Fruit fly (Drosophila melanogaster): ENCODE measurements around the gene CG43155.

CG43155 gene

DNA sequence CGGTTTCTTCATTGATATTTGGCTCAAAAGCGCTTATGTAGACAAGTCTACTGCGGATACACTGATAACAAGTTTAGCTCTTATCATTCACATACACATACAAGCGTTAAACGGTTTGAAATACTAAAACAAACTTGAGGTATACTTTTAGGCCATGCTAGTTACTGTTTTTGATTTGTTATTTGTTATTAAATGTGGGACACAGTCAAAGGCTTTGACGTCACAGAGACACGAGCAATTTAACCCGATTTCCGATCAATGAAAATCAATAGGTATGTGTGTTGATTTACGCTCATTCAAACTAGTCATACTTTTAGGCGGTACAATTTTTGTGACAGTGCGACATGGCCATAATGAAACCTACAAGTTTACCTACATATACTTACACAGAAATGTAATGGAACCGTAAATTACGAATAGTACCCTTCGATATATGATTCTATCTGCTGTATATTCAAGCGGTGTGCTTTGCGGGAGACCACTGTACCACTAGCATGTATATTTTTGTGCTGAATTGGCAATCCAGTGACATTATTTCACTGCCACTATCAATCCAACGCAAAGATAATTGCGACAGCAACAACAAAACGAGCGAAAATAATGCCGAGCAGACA lies 12.7 kb upstream of the CG43155 start (continued):
- TF ChIP-seq CG2129 (GFP tag; IDR thresholded peaks at IDR 0.05; ENCODE audit: partially characterized antibody), result no peak
- TF ChIP-seq lilli (GFP tag; optimal IDR thresholded peaks at IDR 0.05), result peak; percentile 95
- peak; percentile 35 for TF ChIP-seq Bdp1 (GFP tag; optimal IDR thresholded peaks at IDR 0.05)
- TF ChIP-seq Bgb (GFP tag; IDR thresholded peaks at IDR 0.05; ENCODE audit: partially characterized antibody), result no peak
- TF ChIP-seq CG11504 (tag; optimal IDR thresholded peaks at IDR 0.05), result peak; percentile 70
- no peak for TF ChIP-seq HLH4C (GFP tag; IDR thresholded peaks at IDR 0.05; ENCODE audit: partially characterized antibody)
- peak; percentile 50 for TF ChIP-seq Camta (GFP tag; optimal IDR thresholded peaks at IDR 0.05)
- TF ChIP-seq CG10321 (GFP tag; IDR thresholded peaks at IDR 0.05), result 0 out of 2 replicates have a peak, but pooled peaks have one; percentile 27
- TF ChIP-seq gro (GFP tag; optimal IDR thresholded peaks at IDR 0.05), result peak; percentile 92
- no peak for TF ChIP-seq kah (GFP tag; optimal IDR thresholded peaks at IDR 0.05)
- TF ChIP-seq CG2712 (tag; optimal IDR thresholded peaks at IDR 0.05), result peak; percentile 34
- peak; percentile 41 for TF ChIP-seq zen (tag; optimal IDR thresholded peaks at IDR 0.05)
- TF ChIP-seq CG11695 (GFP tag; IDR thresholded peaks at IDR 0.05), result peak; percentile 73; the same call in 2 of the 3 replicates
- no peak for TF ChIP-seq CG17912 (GFP tag; optimal IDR thresholded peaks at IDR 0.05)
- peak; percentile 92 for TF ChIP-seq Deaf1 (tag; optimal IDR thresholded peaks at IDR 0.05)
- peak; percentile 53 for TF ChIP-seq Antp (GFP tag; optimal IDR thresholded peaks at IDR 0.05)
- peak; percentile 53; the same call in 1 of the 3 replicates for TF ChIP-seq H15 (GFP tag; IDR thresholded peaks at IDR 0.05)
- TF ChIP-seq CG12744 (GFP tag; optimal IDR thresholded peaks at IDR 0.05), result peak; percentile 57
- no peak for TF ChIP-seq CG12236 (GFP tag; optimal IDR thresholded peaks at IDR 0.05)
- peak; percentile 54 for TF ChIP-seq CG6683 (GFP tag; optimal IDR thresholded peaks at IDR 0.05)

DNA sequence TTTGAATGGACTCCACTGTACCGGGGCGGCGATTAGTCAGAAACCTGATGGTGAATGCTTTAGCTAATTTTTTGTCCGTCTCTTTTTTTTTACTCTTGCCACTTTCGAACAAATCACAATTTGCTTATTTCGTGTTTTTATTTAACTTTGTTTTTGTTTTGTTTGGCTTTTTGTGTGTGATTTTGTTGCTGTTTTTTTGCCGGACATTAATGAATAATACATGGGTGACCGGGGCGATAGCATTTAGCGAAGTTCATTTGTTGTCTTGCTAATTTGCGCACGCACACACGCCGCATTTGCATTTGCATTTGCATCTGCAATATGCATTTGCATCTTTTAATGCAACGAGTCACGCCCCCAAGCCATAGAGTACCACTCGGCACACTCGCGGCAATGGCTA lies 10.9 kb upstream of the CG43155 start:
- peak; percentile 19 for TF ChIP-seq sens (GFP tag)
- peak; percentile 55; the same call in 1 of the 2 replicates for TF ChIP-seq vvl (GFP tag; IDR thresholded peaks at IDR 0.05)
- no peak for TF ChIP-seq dmrt99B (tag; optimal IDR thresholded peaks at IDR 0.05)
- TF ChIP-seq kah (GFP tag; optimal IDR thresholded peaks at IDR 0.05), result no peak
- no peak for TF ChIP-seq sim (GFP tag; IDR thresholded peaks at IDR 0.05)
- no peak for TF ChIP-seq maf-S (GFP tag; optimal IDR thresholded peaks at IDR 0.05)
- no peak for TF ChIP-seq CG8281 (tag; optimal IDR thresholded peaks at IDR 0.05)
- no peak for TF ChIP-seq CG10565 (GFP tag; optimal IDR thresholded peaks at IDR 0.05)
- no peak for TF ChIP-seq pum (GFP tag; optimal IDR thresholded peaks at IDR 0.05)
- TF ChIP-seq D (optimal IDR thresholded peaks at IDR 0.05), result no peak
- TF ChIP-seq D (GFP tag; optimal IDR thresholded peaks at IDR 0.05), result no peak
- TF ChIP-seq Ets65A (GFP tag), result peak; percentile 60

DNA sequence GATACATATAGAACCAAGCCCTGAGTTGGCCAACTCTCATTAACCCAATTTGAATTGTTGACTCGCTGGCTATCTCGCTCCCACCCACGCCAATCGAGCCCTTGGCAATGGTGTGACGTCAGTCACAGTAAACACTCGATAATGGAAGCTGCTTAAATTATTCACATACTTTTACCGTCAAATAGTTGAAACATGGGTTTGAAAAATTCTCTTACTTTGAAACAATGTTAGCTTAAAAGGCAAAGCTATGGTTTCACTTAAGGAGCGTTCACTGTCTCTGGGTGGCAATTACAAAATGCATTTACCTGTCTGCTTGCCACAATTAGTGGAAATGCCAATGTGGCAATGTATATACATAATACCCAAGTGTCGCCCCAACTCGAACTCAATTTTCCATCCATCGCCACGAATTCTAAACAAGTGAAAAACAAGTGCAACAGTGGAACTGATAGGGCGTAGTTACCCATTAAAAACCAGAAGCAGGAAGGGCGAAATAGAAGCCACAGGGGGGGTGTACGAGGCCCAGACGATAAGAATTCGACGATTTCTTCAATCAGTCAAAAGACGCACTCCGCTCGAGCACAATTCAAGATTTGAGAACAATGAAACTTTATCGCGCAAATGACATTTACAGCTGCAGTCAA lies 10.0 kb upstream of the CG43155 start:
- no peak for TF ChIP-seq nerfin-2 (GFP tag; IDR thresholded peaks at IDR 0.05; ENCODE audit: partially characterized antibody)
- TF ChIP-seq crol (GFP tag; IDR thresholded peaks at IDR 0.05), result peak; percentile 81
- TF ChIP-seq psq (GFP tag; optimal IDR thresholded peaks at IDR 0.05), result no peak
- no peak for TF ChIP-seq sima (GFP tag; optimal IDR thresholded peaks at IDR 0.05)
- peak; percentile 19; the same call in 1 of the 2 replicates for TF ChIP-seq Dip2 (GFP tag; IDR thresholded peaks at IDR 0.05)
- peak; percentile 86 for TF ChIP-seq Gug (GFP tag; IDR thresholded peaks at IDR 0.05)
- TF ChIP-seq sug (tag; optimal IDR thresholded peaks at IDR 0.05), result peak; percentile 84
- peak; percentile 62; the same call in 1 of the 3 replicates for TF ChIP-seq CG3726 (GFP tag; IDR thresholded peaks at IDR 0.05)
- TF ChIP-seq fd102C (GFP tag; optimal IDR thresholded peaks at IDR 0.05), result peak; percentile 50
- TF ChIP-seq lov (optimal IDR thresholded peaks at IDR 0.05), result no peak
- TF ChIP-seq lov (GFP tag; IDR thresholded peaks at IDR 0.05), result peak; percentile 51; the same call in 1 of the 3 replicates
- TF ChIP-seq grn (GFP tag; optimal IDR thresholded peaks at IDR 0.05), result peak; percentile 46
- TF ChIP-seq sqz (GFP tag; optimal IDR thresholded peaks at IDR 0.05), result peak; percentile 78
- no peak for TF ChIP-seq h (optimal IDR thresholded peaks at IDR 0.05)
- peak; percentile 80 for TF ChIP-seq CG4730 (GFP tag; IDR thresholded peaks at IDR 0.05)
- TF ChIP-seq BEAF-32 (GFP tag; optimal IDR thresholded peaks at IDR 0.05), result no peak
- peak; percentile 73 for TF ChIP-seq lbe (GFP tag; optimal IDR thresholded peaks at IDR 0.05)
- TF ChIP-seq tin (GFP tag; optimal IDR thresholded peaks at IDR 0.05), result peak; percentile 74
- peak; percentile 80 for TF ChIP-seq CG32772 (GFP tag; IDR thresholded peaks at IDR 0.05)
